Worm (Caenorhabditis elegans): ENCODE results near the gene sre-4.

- TF ChIP-seq W03F9.2 (tag; optimal IDR thresholded peaks at IDR 0.05) (no peak), him-1 (tag; optimal IDR thresholded peaks at IDR 0.05) (no peak), dao-5 (tag; optimal IDR thresholded peaks at IDR 0.05) (no peak)
Measured at ce11 chrIV:9770798-9771197, 13.8 kb downstream of the sre-4 start.

All from whole organism, L4/young adult.